Fruit fly (Drosophila melanogaster): ENCODE measurements around the gene CG43980.

- TF ChIP-seq CTCF (optimal IDR thresholded peaks at IDR 0.05) (no peak), CG8478 (optimal IDR thresholded peaks at IDR 0.05) (no peak)
These were observed 34.9 kb downstream of the CG43980 start, which contains the start of the genes Als2 and CG11248 for dm6 chr3L:21679687-21680086.
